Worm (Caenorhabditis elegans) whole organism, L3 larva: Measurements from ENCODE around the gene R07E5.17.
A peak's percentile ranks its signal among the peaks of the same experiment; 100 is the strongest.

Experiments used
- R02D3.7 ChIP-seq: fragments of 150-350 bp; optimal IDR thresholded peaks from 2 replicates; lab custom pipeline; 2014; ENCODE audit warnings: missing biosample characterization, missing genetic modification characterization
- ZK546.5 ChIP-seq: sonication (generic microtip); optimal IDR thresholded peaks from 2 replicates; lab custom pipeline; 2017; ENCODE audit warnings: missing biosample characterization, missing genetic modification characterization
- ama-1 ChIP-seq: fragments of 150-350 bp; optimal IDR thresholded peaks from 2 replicates; lab custom pipeline; 2018
- ceh-16 ChIP-seq: sonication (generic microtip); optimal IDR thresholded peaks from 2 replicates; lab custom pipeline; 2017; ENCODE audit warnings: missing biosample characterization, missing genetic modification characterization
- daf-12 ChIP-seq: fragments of 150-350 bp; optimal IDR thresholded peaks from 2 replicates; lab custom pipeline; 2014; ENCODE audit warnings: missing biosample characterization, missing genetic modification reagents, missing genetic modification characterization
- egl-5 ChIP-seq: fragments of 150-350 bp; optimal IDR thresholded peaks from 2 replicates; lab custom pipeline; 2017; ENCODE audit warnings: missing biosample characterization, missing genetic modification reagents, missing genetic modification characterization, inconsistent platforms
- elt-2 ChIP-seq: sonication (generic microtip); optimal IDR thresholded peaks from 2 replicates; lab custom pipeline; 2016; ENCODE audit warnings: missing genetic modification reagents, mild to moderate bottlenecking, missing genetic modification characterization, missing compliant biosample characterization
- elt-3 ChIP-seq, 3 experiments: fragments of 150-350 bp in 1 of 3; sonication (generic microtip) in 2 of 3; optimal IDR thresholded peaks; 2 replicates in 2 of 3; 4 replicates in 1 of 3; lab custom pipeline; 2014 to 2017; ENCODE audit warnings: missing biosample characterization in 3 of 3, missing genetic modification characterization in 3 of 3
- fkh-2 ChIP-seq: fragments of 150-350 bp; optimal IDR thresholded peaks from 2 replicates; lab custom pipeline; 2014; ENCODE audit warnings: missing biosample characterization, missing genetic modification reagents, missing genetic modification characterization
- hmg-11 ChIP-seq: sonication (generic microtip); optimal IDR thresholded peaks from 2 replicates; lab custom pipeline; 2016; ENCODE audit warnings: missing genetic modification characterization, missing compliant biosample characterization
- jun-1 ChIP-seq: fragments of 150-350 bp; optimal IDR thresholded peaks from 2 replicates; lab custom pipeline; 2014; ENCODE audit warnings: missing biosample characterization, missing genetic modification reagents, missing genetic modification characterization
- lin-15B ChIP-seq: fragments of 150-350 bp; optimal IDR thresholded peaks from 2 replicates; lab custom pipeline; 2014; ENCODE audit warnings: missing biosample characterization, missing genetic modification characterization
- lin-39 ChIP-seq: fragments of 150-350 bp; optimal IDR thresholded peaks from 2 replicates; lab custom pipeline; 2018; ENCODE audit warnings: missing biosample characterization, missing genetic modification reagents, missing genetic modification characterization
- lsy-12 ChIP-seq: sonication (generic microtip); optimal IDR thresholded peaks from 2 replicates; lab custom pipeline; 2016; ENCODE audit warnings: mild to moderate bottlenecking, missing genetic modification characterization, missing compliant biosample characterization
- mdl-1 ChIP-seq: fragments of 150-350 bp; optimal IDR thresholded peaks from 2 replicates; lab custom pipeline; 2014; ENCODE audit warnings: missing biosample characterization, missing genetic modification characterization
- mml-1 ChIP-seq: fragments of 150-350 bp; sonication (generic microtip); optimal IDR thresholded peaks from 3 replicates; lab custom pipeline; 2014; ENCODE audit warnings: missing biosample characterization, missing genetic modification characterization
- nfya-1 ChIP-seq: sonication (generic microtip); optimal IDR thresholded peaks from 2 replicates; lab custom pipeline; 2017; ENCODE audit warnings: missing genetic modification characterization, mild to moderate bottlenecking, missing compliant biosample characterization, antibody characterized with exemption, moderate library complexity; ENCODE audit not compliant: insufficient read depth
- nhr-11 ChIP-seq: fragments of 150-350 bp; optimal IDR thresholded peaks from 2 replicates; lab custom pipeline; 2014; ENCODE audit warnings: missing biosample characterization, missing genetic modification characterization
- nhr-23 ChIP-seq: fragments of 150-350 bp; optimal IDR thresholded peaks from 2 replicates; lab custom pipeline; 2014; ENCODE audit warnings: missing biosample characterization, missing genetic modification reagents, missing genetic modification characterization
- nhr-237 ChIP-seq: fragments of 150-350 bp; optimal IDR thresholded peaks from 2 replicates; lab custom pipeline; 2014; ENCODE audit warnings: missing biosample characterization, missing genetic modification characterization
- nhr-25 ChIP-seq: sonication (generic microtip); optimal IDR thresholded peaks from 2 replicates; lab custom pipeline; 2017; ENCODE audit warnings: missing biosample characterization, missing genetic modification characterization
- nhr-28 ChIP-seq: fragments of 150-350 bp; optimal IDR thresholded peaks from 2 replicates; lab custom pipeline; 2014; ENCODE audit warnings: missing biosample characterization, missing genetic modification characterization
- nhr-43 ChIP-seq: sonication (generic microtip); optimal IDR thresholded peaks from 2 replicates; lab custom pipeline; 2016; ENCODE audit warnings: mild to moderate bottlenecking, missing genetic modification characterization, missing compliant biosample characterization; ENCODE audit not compliant: poor library complexity, severe bottlenecking
- nhr-77 ChIP-seq: fragments of 150-350 bp; optimal IDR thresholded peaks from 2 replicates; lab custom pipeline; 2014; ENCODE audit warnings: missing biosample characterization, missing genetic modification characterization
- pha-4 ChIP-seq: fragments of 150-350 bp; optimal IDR thresholded peaks from 2 replicates; lab custom pipeline; 2014; ENCODE audit warnings: missing biosample characterization, missing genetic modification reagents, missing genetic modification characterization
- pqm-1 ChIP-seq: fragments of 150-350 bp; optimal IDR thresholded peaks from 2 replicates; lab custom pipeline; 2017; ENCODE audit warnings: missing biosample characterization, missing genetic modification characterization, inconsistent platforms
- skn-1 ChIP-seq: fragments of 150-350 bp; optimal IDR thresholded peaks from 2 replicates; lab custom pipeline; 2014; ENCODE audit warnings: missing biosample characterization, missing genetic modification characterization
- snpc-4 ChIP-seq: fragments of 150-350 bp; optimal IDR thresholded peaks from 2 replicates; lab custom pipeline; 2014; ENCODE audit warnings: missing biosample characterization, missing genetic modification characterization
- tbx-2 ChIP-seq: sonication (generic microtip); optimal IDR thresholded peaks from 2 replicates; lab custom pipeline; 2016; ENCODE audit warnings: mild to moderate bottlenecking, missing genetic modification characterization, missing compliant biosample characterization
- unc-39 ChIP-seq: sonication (generic microtip); optimal IDR thresholded peaks from 4 replicates; lab custom pipeline; 2017; ENCODE audit warnings: missing biosample characterization, missing genetic modification characterization
- zag-1 ChIP-seq: fragments of 150-350 bp; optimal IDR thresholded peaks from 2 replicates; lab custom pipeline; 2014; ENCODE audit warnings: missing biosample characterization, missing genetic modification characterization
- ztf-4 ChIP-seq: fragments of 150-350 bp; optimal IDR thresholded peaks from 2 replicates; lab custom pipeline; 2014; ENCODE audit warnings: missing biosample characterization, missing genetic modification characterization

Gene R07E5.17

DNA sequence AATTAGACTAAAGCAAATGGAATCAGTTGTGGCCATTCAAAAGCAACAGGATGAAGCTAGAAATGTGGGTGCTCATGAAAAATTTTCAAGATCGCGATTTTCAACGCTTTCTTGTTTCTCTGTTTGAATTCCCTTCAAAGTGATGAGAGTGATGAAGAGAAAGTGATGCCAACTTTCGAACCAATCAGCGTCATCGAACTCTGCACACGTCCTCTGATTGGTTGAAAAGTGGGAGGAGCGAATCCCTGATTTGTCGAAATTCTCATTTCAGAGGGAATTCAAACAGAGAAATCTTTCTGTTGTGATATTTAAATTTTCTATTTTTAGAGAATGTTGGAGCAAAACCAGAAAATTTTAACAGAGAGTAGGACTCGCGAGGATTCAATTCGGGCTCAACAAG lies 22.1 kb downstream of the R07E5.17 start:
- TF ChIP-seq nfya-1 (tag; lab: Kevin White, UChicago) = peak; percentile 71
- no peak for TF ChIP-seq pqm-1 (tag; lab: Kevin White, UChicago)

DNA sequence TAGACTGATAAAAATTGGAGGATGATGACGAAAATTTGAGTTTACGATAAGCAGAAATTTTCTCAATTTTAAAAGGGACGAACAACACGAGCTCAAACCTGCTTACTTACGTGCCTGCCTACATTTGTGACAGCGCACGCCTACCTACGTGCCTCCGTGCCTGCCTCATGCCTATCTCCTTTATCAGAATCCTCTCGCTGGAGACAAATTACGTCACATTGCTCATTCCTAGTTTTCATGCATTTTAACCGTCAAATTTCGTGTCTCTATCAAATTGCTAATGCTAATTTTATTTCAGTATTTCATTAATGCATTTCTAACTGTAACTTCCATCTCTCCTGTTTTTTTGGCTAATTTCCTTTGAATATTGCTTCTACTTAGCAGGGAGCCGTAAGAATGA lies 22.9 kb downstream of the R07E5.17 start, which contains the start of gene pals-27:
TSS of gene pals-27 (plus strand) at position 301 of the 400 bp plus-strand sequence.
- no peak for TF ChIP-seq ama-1 (lab: Kevin White, UChicago)
- TF ChIP-seq, all 47 proteins: peak for 0

DNA sequence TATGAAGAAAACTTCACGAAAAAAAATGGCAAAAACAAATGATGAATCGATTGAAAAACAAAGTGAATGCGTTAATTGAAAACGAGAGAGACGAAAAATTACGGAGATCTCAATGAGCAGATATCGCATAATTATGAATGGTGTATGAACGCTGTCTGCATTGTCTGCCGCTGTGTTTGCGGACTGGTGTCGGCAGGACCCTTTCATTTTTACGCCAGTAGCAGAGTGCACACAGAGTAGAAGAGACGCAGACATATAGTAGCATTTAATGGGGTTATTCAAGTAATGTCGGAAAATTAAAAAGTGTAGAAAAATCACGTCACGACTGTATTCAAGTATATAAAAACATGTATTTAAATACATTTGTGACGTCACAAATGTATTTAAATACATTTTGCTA lies 23.4 kb downstream of the R07E5.17 start:
- TF ChIP-seq lin-15B (tag; lab: Kevin White, UChicago) (peak; percentile 37), nfya-1 (tag; lab: Kevin White, UChicago) (peak; percentile 49), ceh-16 (tag; lab: Kevin White, UChicago) (no peak), egl-5 (tag; lab: Kevin White, UChicago) (peak; percentile 31), nhr-237 (tag; lab: Kevin White, UChicago) (no peak), snpc-4 (tag; lab: Kevin White, UChicago) (peak; percentile 27)
- TF ChIP-seq, all 47 proteins: peak for 4

DNA sequence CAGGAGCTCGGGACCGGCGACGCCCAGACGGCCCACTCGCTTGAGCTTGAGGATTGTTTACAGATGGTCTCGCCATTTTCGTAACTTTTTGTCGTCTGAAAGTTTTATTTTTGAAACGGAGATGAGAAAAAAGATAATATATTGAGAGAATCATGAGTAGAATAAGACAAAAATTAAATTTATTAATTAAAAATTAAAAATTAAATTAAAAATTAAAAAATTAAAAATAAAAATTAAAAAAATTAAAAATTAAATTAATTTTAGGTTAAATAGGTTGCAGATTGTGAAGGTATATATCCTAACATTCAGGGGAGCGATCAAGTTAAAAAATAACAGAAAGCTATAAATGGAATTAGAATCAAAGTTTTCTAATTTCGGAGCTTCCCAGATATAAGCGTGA lies 24.5 kb downstream of the R07E5.17 start, which contains the start of gene B0284.3:
TSS of gene B0284.3 (minus strand) at position 101 of the 400 bp plus-strand sequence.
- TF ChIP-seq zag-1 (tag; lab: Kevin White, UChicago) (no peak), lsy-12 (tag; lab: Kevin White, UChicago) (no peak), nhr-25 (tag; lab: Kevin White, UChicago) (no peak), pha-4 (tag; lab: Kevin White, UChicago) (no peak), ama-1 (lab: Kevin White, UChicago) (no peak), ceh-16 (tag; lab: Kevin White, UChicago) (no peak), nhr-77 (no peak), fkh-2 (no peak), pqm-1 (tag; lab: Kevin White, UChicago) (no peak), elt-2 (tag; lab: Kevin White, UChicago) (no peak), nhr-237 (tag; lab: Kevin White, UChicago) (no peak), R02D3.7 (no peak), jun-1 (no peak), ZK546.5 (tag; lab: Kevin White, UChicago) (no peak), skn-1 (tag; lab: Kevin White, UChicago) (no peak), hmg-11 (tag; lab: Kevin White, UChicago) (no peak), mml-1 (tag; lab: Kevin White, UChicago) (no peak)

DNA sequence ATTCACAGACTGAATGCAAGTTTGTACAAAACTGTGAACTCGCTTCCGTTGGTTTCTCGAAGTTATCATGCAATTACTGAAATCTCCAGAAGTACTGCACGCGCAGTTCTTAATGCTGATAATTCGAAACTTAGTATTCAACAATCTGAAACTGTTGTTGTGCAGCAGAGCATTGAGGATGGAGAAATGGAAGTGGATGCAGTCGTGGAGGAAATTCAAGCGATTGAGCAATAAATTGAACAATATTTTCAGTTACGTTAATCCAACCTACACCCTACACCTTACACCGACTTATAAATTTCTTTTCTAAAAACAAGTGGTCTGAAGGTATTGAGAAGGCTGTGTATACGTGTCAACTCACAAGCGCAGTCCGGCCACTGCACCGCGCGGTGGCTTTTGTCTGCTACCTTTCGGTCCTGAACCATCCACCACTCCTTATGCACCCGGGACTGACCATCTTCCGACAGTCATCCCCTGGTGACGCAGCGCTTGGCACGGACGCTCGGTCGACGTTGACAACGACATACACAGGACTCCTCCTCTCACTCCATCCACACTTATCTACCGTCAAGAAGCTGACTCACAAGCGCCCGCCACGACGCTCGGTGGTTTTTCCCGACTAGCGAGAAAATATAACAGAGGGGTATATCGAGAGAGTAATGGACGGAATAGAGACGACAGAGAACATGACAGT lies 25.5 kb downstream of the R07E5.17 start:
- TF ChIP-seq nhr-77 = peak; percentile 49
- peak; percentile 29 for TF ChIP-seq tbx-2 (tag; lab: Kevin White, UChicago)
- peak; percentile 34 for TF ChIP-seq nfya-1 (tag; lab: Kevin White, UChicago)
- TF ChIP-seq nhr-23 (tag; lab: Kevin White, UChicago) = peak; percentile 54
- TF ChIP-seq ztf-4 (tag; lab: Kevin White, UChicago) = peak; percentile 63
- peak in 1 of 3 experiments; percentile 16 for TF ChIP-seq elt-3 (tag; optimal IDR thresholded peaks at IDR 0.05; lab: Kevin White, UChicago)
- peak; percentile 44 for TF ChIP-seq lsy-12 (tag; lab: Kevin White, UChicago)
- TF ChIP-seq nhr-25 (tag; lab: Kevin White, UChicago) = peak; percentile 67
- TF ChIP-seq nhr-43 (tag; lab: Kevin White, UChicago) = peak; percentile 54
- peak; percentile 68 for TF ChIP-seq hmg-11 (tag; lab: Kevin White, UChicago)
- peak; percentile 9 for TF ChIP-seq jun-1
- peak; percentile 29 for TF ChIP-seq pha-4 (tag; lab: Kevin White, UChicago)
- peak; percentile 40 for TF ChIP-seq elt-2 (tag; lab: Kevin White, UChicago)

DNA sequence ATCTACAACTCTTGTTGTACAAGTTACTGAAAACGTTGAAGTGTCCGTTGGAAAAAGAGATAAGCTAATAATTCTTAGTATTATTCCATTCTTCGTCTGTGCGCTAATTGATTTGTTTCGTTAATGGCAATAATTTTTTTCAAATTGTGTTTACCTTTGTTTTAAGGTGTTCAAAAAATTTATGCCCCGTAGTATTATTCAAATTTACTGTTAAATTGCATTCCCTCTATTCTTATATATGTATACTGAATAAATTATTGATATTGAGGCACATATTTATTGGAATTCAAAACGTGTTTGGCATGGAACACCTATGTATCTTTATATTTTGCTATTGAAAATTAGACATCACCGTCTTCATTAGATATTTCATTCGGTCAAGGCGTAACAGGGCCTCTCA lies 29.4 kb downstream of the R07E5.17 start, which contains the start of gene pals-26:
TSS of gene pals-26 (plus strand) at position 301 of the 400 bp plus-strand sequence.
- TF ChIP-seq unc-39 (tag; lab: Kevin White, UChicago) = no peak
- TF ChIP-seq egl-5 (tag; lab: Kevin White, UChicago) = no peak
- no peak for TF ChIP-seq lin-39
- TF ChIP-seq daf-12 (tag; lab: Kevin White, UChicago) = no peak
- no peak for TF ChIP-seq ztf-4 (tag; lab: Kevin White, UChicago)
- no peak for TF ChIP-seq nhr-11 (tag; lab: Kevin White, UChicago)
- no peak for TF ChIP-seq nhr-77
- no peak for TF ChIP-seq mdl-1 (tag; lab: Kevin White, UChicago)
- TF ChIP-seq fkh-2 = no peak
- TF ChIP-seq nhr-28 (tag; lab: Kevin White, UChicago) = no peak
